Fruit fly (Drosophila melanogaster) whole organism, prepupa: ENCODE measurements around the gene Nprl3.

Experiments
- CG10631 ChIP-seq: fragments of 200-800 bp; sonication (Bioruptor generic); optimal IDR thresholded peaks from 2 replicates; lab custom pipeline; 2016; ENCODE audit warnings: missing biosample characterization, missing genetic modification characterization
- CG10669 ChIP-seq: fragments of 200-800 bp; sonication (Bioruptor generic); optimal IDR thresholded peaks from 3 replicates; lab custom pipeline; 2018; ENCODE audit warnings: missing biosample characterization, mild to moderate bottlenecking, missing genetic modification characterization, moderate library complexity
- CG11294 ChIP-seq: fragments of 200-800 bp; sonication (Bioruptor generic); IDR thresholded peaks from 2 replicates; pipeline ENCODE4 v1.3.6; 2022; ENCODE audit warnings: missing biosample characterization, missing genetic modification characterization
- CG11762 ChIP-seq: fragments of 200-800 bp; sonication (Bioruptor generic); optimal IDR thresholded peaks from 3 replicates; lab custom pipeline; 2016; ENCODE audit warnings: missing biosample characterization, missing genetic modification characterization; ENCODE audit not compliant: insufficient read depth
- CG15336 ChIP-seq: fragments of 200-800 bp; sonication (Bioruptor generic); IDR thresholded peaks from 2 replicates; pipeline ENCODE4 v1.3.6; 2022; ENCODE audit warnings: missing biosample characterization, missing genetic modification characterization
- CG1621 ChIP-seq: fragments of 200-800 bp; sonication (Bioruptor generic); optimal IDR thresholded peaks from 3 replicates; lab custom pipeline; 2018; ENCODE audit warnings: missing biosample characterization, mild to moderate bottlenecking, missing genetic modification characterization
- CG16779 ChIP-seq: fragments of 200-800 bp; sonication (Bioruptor generic); optimal IDR thresholded peaks from 3 replicates; lab custom pipeline; 2017; ENCODE audit warnings: missing biosample characterization, mild to moderate bottlenecking, missing genetic modification characterization
- CG31627 ChIP-seq: fragments of 200-800 bp; sonication (Bioruptor generic); optimal IDR thresholded peaks from 3 replicates; lab custom pipeline; 2016; ENCODE audit warnings: missing biosample characterization, missing genetic modification characterization
- CG32006 ChIP-seq: fragments of 200-800 bp; sonication (Bioruptor generic); optimal IDR thresholded peaks from 3 replicates; lab custom pipeline; 2017; ENCODE audit warnings: missing biosample characterization, mild to moderate bottlenecking, missing genetic modification characterization
- CG34406 ChIP-seq: fragments of 200-800 bp; sonication (Bioruptor generic); optimal IDR thresholded peaks from 3 replicates; lab custom pipeline; 2016; ENCODE audit warnings: missing biosample characterization, missing genetic modification characterization
- CG3919 ChIP-seq: fragments of 200-800 bp; sonication (Bioruptor generic); optimal IDR thresholded peaks from 3 replicates; lab custom pipeline; 2016; ENCODE audit warnings: missing biosample characterization, missing genetic modification characterization
- CG4318 ChIP-seq: fragments of 200-800 bp; sonication (Bioruptor generic); optimal IDR thresholded peaks from 3 replicates; lab custom pipeline; 2017; ENCODE audit warnings: missing biosample characterization, mild to moderate bottlenecking, missing genetic modification characterization
- CG6163 ChIP-seq: fragments of 200-800 bp; sonication (Bioruptor generic); IDR thresholded peaks from 3 replicates; pipeline ENCODE4 v1.3.6; 2022; ENCODE audit warnings: missing biosample characterization, missing genetic modification characterization
- CG6276 ChIP-seq: fragments of 200-800 bp; sonication (Bioruptor generic); optimal IDR thresholded peaks from 2 replicates; lab custom pipeline; 2017; ENCODE audit warnings: missing biosample characterization, mild to moderate bottlenecking, missing genetic modification characterization
- CG6808 ChIP-seq: fragments of 200-800 bp; sonication (Bioruptor generic); optimal IDR thresholded peaks from 3 replicates; lab custom pipeline; 2017; ENCODE audit warnings: missing biosample characterization, missing genetic modification characterization, mild to moderate bottlenecking, moderate library complexity, missing genetic modification reagents
- CG6854 ChIP-seq: fragments of 200-800 bp; sonication (Bioruptor generic); optimal IDR thresholded peaks from 2 replicates; lab custom pipeline; 2017; ENCODE audit warnings: missing biosample characterization, mild to moderate bottlenecking, missing genetic modification characterization
- CG7368 ChIP-seq: fragments of 200-800 bp; sonication (Bioruptor generic); optimal IDR thresholded peaks from 3 replicates; lab custom pipeline; 2016; ENCODE audit warnings: missing biosample characterization, missing genetic modification characterization
- CG8319 ChIP-seq: fragments of 200-800 bp; sonication (Bioruptor generic); optimal IDR thresholded peaks from 3 replicates; lab custom pipeline; 2016; ENCODE audit warnings: missing biosample characterization, missing genetic modification characterization
- CG8632 ChIP-seq: fragments of 200-800 bp; sonication (Bioruptor generic); optimal IDR thresholded peaks from 3 replicates; lab custom pipeline; 2016; ENCODE audit warnings: missing biosample characterization, missing genetic modification characterization
- CG9139 ChIP-seq: fragments of 200-800 bp; sonication (Bioruptor generic); optimal IDR thresholded peaks from 3 replicates; lab custom pipeline; 2017; ENCODE audit warnings: missing biosample characterization, mild to moderate bottlenecking, missing genetic modification characterization
- Eip75B ChIP-seq: fragments of 200-800 bp; sonication (Bioruptor generic); optimal IDR thresholded peaks from 3 replicates; lab custom pipeline; 2016; ENCODE audit warnings: missing biosample characterization, missing genetic modification characterization
- Eip78C ChIP-seq: fragments of 200-800 bp; sonication (Bioruptor generic); peaks from one replicate; lab custom pipeline; 2016; ENCODE audit warnings: missing biosample characterization, missing genetic modification characterization
- Eip93F ChIP-seq: fragments of 200-800 bp; sonication (Bioruptor generic); optimal IDR thresholded peaks from 2 replicates; lab custom pipeline; 2016; ENCODE audit warnings: missing biosample characterization, mild to moderate bottlenecking, missing genetic modification characterization
- Hr38 ChIP-seq: sonication (Bioruptor generic); optimal IDR thresholded peaks from 2 replicates; lab custom pipeline; 2016; ENCODE audit warnings: missing biosample characterization, missing genetic modification characterization
- Hr39 ChIP-seq: fragments of 200-800 bp; sonication (Bioruptor generic); optimal IDR thresholded peaks from 2 replicates; lab custom pipeline; 2016; ENCODE audit warnings: missing biosample characterization, missing genetic modification characterization
- Hr4 ChIP-seq: fragments of 200-800 bp; sonication (Bioruptor generic); optimal IDR thresholded peaks from 3 replicates; lab custom pipeline; 2016; ENCODE audit warnings: missing biosample characterization, missing genetic modification characterization
- Lpt ChIP-seq: fragments of 200-800 bp; sonication (Bioruptor generic); optimal IDR thresholded peaks from 3 replicates; lab custom pipeline; 2016; ENCODE audit warnings: missing biosample characterization, missing genetic modification characterization
- Met ChIP-seq: fragments of 200-800 bp; sonication (Bioruptor generic); optimal IDR thresholded peaks from 3 replicates; lab custom pipeline; 2016; ENCODE audit warnings: missing biosample characterization, missing genetic modification characterization
- OdsH ChIP-seq: fragments of 200-800 bp; sonication (Bioruptor generic); optimal IDR thresholded peaks from 3 replicates; lab custom pipeline; 2016; ENCODE audit warnings: missing biosample characterization, missing genetic modification characterization
- Smox ChIP-seq: fragments of 200-800 bp; sonication (Bioruptor generic); optimal IDR thresholded peaks from 3 replicates; lab custom pipeline; 2016; ENCODE audit warnings: missing biosample characterization, missing genetic modification characterization
- Sox14 ChIP-seq: fragments of 200-800 bp; sonication (Bioruptor generic); optimal IDR thresholded peaks from 3 replicates; lab custom pipeline; 2016; ENCODE audit warnings: missing biosample characterization, missing genetic modification characterization
- Sox15 ChIP-seq: fragments of 200-800 bp; sonication (Bioruptor generic); optimal IDR thresholded peaks from 3 replicates; lab custom pipeline; 2016; ENCODE audit warnings: missing biosample characterization, missing genetic modification characterization
- achi ChIP-seq: fragments of 200-800 bp; sonication (Bioruptor generic); optimal IDR thresholded peaks from 3 replicates; lab custom pipeline; 2016; ENCODE audit warnings: missing biosample characterization, missing genetic modification characterization
- acj6 ChIP-seq: fragments of 200-800 bp; sonication (Bioruptor generic); optimal IDR thresholded peaks from 3 replicates; lab custom pipeline; 2016; ENCODE audit warnings: missing biosample characterization, missing genetic modification characterization
- cyc ChIP-seq: fragments of 200-800 bp; sonication (Bioruptor generic); optimal IDR thresholded peaks from 3 replicates; lab custom pipeline; 2016; ENCODE audit warnings: missing biosample characterization, missing genetic modification characterization
- fd59A ChIP-seq: fragments of 200-800 bp; sonication (Bioruptor generic); optimal IDR thresholded peaks from 2 replicates; lab custom pipeline; 2017; ENCODE audit warnings: missing biosample characterization, mild to moderate bottlenecking, missing genetic modification characterization, missing genetic modification reagents
- fkh ChIP-seq: fragments of 200-800 bp; sonication (Bioruptor generic); optimal IDR thresholded peaks from 3 replicates; lab custom pipeline; 2017; ENCODE audit warnings: missing biosample characterization, mild to moderate bottlenecking, missing genetic modification characterization, moderate library complexity
- lz ChIP-seq: fragments of 200-800 bp; sonication (Bioruptor generic); optimal IDR thresholded peaks from 3 replicates; lab custom pipeline; 2016; ENCODE audit warnings: missing biosample characterization, missing genetic modification characterization
- net ChIP-seq: fragments of 200-800 bp; sonication (Bioruptor generic); optimal IDR thresholded peaks from 3 replicates; lab custom pipeline; 2016; ENCODE audit warnings: missing biosample characterization, missing genetic modification characterization
- pdm3 ChIP-seq: fragments of 200-800 bp; sonication (Bioruptor generic); optimal IDR thresholded peaks from 3 replicates; lab custom pipeline; 2016; ENCODE audit warnings: missing biosample characterization, missing genetic modification characterization
- salr ChIP-seq, 2 experiments: fragments of 200-800 bp; sonication (Bioruptor generic); optimal IDR thresholded peaks; 3 replicates each; lab custom pipeline; 2016 to 2018; ENCODE audit warnings: missing biosample characterization in 2 of 2, missing genetic modification characterization in 2 of 2, mild to moderate bottlenecking in 1 of 2
- spab ChIP-seq: fragments of 200-800 bp; sonication (Bioruptor generic); optimal IDR thresholded peaks from 2 replicates; lab custom pipeline; 2017; ENCODE audit warnings: missing biosample characterization, mild to moderate bottlenecking, missing genetic modification characterization, missing genetic modification reagents
- ss ChIP-seq, 2 experiments: fragments of 200-800 bp; sonication (Bioruptor generic); optimal IDR thresholded peaks; 2 replicates in 1 of 2; 3 replicates in 1 of 2; lab custom pipeline; 2017 to 2018; ENCODE audit warnings: mild to moderate bottlenecking in 2 of 2, missing biosample characterization in 2 of 2, missing genetic modification characterization in 2 of 2, moderate library complexity in 1 of 2
- svp ChIP-seq: fragments of 200-800 bp; sonication (Bioruptor generic); peaks from one replicate; lab custom pipeline; 2016; ENCODE audit warnings: missing biosample characterization, missing genetic modification characterization
- topi ChIP-seq: fragments of 200-800 bp; sonication (Bioruptor generic); optimal IDR thresholded peaks from 3 replicates; lab custom pipeline; 2016; ENCODE audit warnings: missing biosample characterization, missing genetic modification characterization
- vri ChIP-seq: fragments of 200-800 bp; sonication (Bioruptor generic); optimal IDR thresholded peaks from 3 replicates; lab custom pipeline; 2016; ENCODE audit warnings: missing biosample characterization, mild to moderate bottlenecking, missing genetic modification characterization

Nprl3 gene

dm6 chr3L:14050944-14051548 is 49.4 kb upstream of the Nprl3 start, which contains the start of gene CG6833 (continued):
- TF ChIP-seq Hr39: peak; percentile 85
- TF ChIP-seq CG16779: no peak
- TF ChIP-seq vri (GFP tag; lab: Kevin White, UChicago): no peak
- peak; percentile 83 for TF ChIP-seq CG3919 (GFP tag; lab: Kevin White, UChicago)
- peak; percentile 60 for TF ChIP-seq CG10631 (GFP tag; lab: Kevin White, UChicago)
- TF ChIP-seq Eip75B (GFP tag; lab: Kevin White, UChicago): peak; percentile 45
- TF ChIP-seq achi (GFP tag; lab: Kevin White, UChicago): peak; percentile 56
- peak; percentile 32 for TF ChIP-seq CG11762 (GFP tag; lab: Kevin White, UChicago)
- peak; percentile 17 for TF ChIP-seq CG34406 (GFP tag; lab: Kevin White, UChicago)
- TF ChIP-seq Hr4 (GFP tag; lab: Kevin White, UChicago): peak; percentile 73
- TF ChIP-seq CG15336 (GFP tag; lab: Robert Waterston, UW): peak; percentile 28; the same call in 1 of the 2 replicates
- TF ChIP-seq spab (GFP tag; lab: Kevin White, UChicago): no peak
- no peak for TF ChIP-seq CG9139 (GFP tag; lab: Kevin White, UChicago)
- no peak for TF ChIP-seq CG6276
- peak; percentile 40 for TF ChIP-seq CG4318 (GFP tag; lab: Kevin White, UChicago)
- TF ChIP-seq Hr38 (GFP tag; lab: Kevin White, UChicago): no peak

DNA sequence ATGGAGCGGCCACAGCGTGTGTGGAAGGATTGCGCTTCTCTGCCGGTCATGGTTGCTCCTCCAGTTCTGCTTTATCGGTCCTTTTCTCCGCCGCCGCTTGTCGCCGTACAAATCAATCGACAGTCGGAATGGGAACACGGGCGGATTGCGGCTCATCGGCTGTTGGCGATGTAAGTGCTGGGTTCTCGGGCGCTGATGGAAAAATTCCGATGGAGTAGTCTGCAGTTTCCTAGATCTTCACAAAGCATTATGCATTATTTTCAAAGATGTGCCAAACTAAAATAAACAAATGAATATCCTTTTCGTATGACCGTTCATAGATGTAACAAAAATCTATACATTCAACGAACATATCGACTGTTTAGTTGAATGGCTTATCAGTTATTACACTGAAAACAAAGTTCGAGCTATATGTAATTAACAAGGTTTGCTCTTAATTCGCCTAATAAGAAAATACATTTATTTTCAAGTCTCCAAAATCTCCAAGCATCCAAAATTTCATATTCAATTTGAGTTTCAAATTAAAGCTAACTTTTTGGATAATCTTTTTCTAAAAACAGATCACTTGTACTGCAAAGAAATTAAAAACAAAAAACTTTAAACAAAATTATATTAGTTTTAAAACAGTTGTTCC is 48.1 kb upstream of the Nprl3 start, which contains the start of gene Neurl4:
TSS of gene Neurl4 (minus strand) at position 273 of the 634 bp plus-strand sequence.
- TF ChIP-seq achi (GFP tag; lab: Kevin White, UChicago) (no peak), CG8632 (GFP tag; lab: Kevin White, UChicago) (peak; percentile 77), pdm3 (GFP tag; lab: Kevin White, UChicago) (no peak), CG11294 (no peak; the same call in 1 of the 2 replicates), salr (GFP tag; optimal IDR thresholded peaks at IDR 0.05; lab: Kevin White, UChicago) (peak in 1 of 2 experiments; percentile 59), CG7368 (GFP tag; lab: Kevin White, UChicago) (peak; percentile 56), CG10669 (GFP tag; lab: Kevin White, UChicago) (no peak), CG6808 (GFP tag; lab: Kevin White, UChicago) (no peak), topi (GFP tag; lab: Kevin White, UChicago) (no peak), CG6276 (no peak), Eip93F (GFP tag; lab: Kevin White, UChicago) (no peak), CG31627 (GFP tag; lab: Kevin White, UChicago) (peak; percentile 87), CG32006 (GFP tag; lab: Kevin White, UChicago) (no peak), CG9139 (GFP tag; lab: Kevin White, UChicago) (no peak), CG6163 (peak; percentile 87), ss (GFP tag; optimal IDR thresholded peaks at IDR 0.05; lab: Kevin White, UChicago) (no peak), Eip75B (GFP tag; lab: Kevin White, UChicago) (no peak), fd59A (GFP tag; lab: Kevin White, UChicago) (peak; percentile 48), fkh (no peak), vri (GFP tag; lab: Kevin White, UChicago) (no peak), CG6854 (GFP tag; lab: Kevin White, UChicago) (no peak), CG1621 (tag; lab: Kevin White, UChicago) (peak; percentile 50), CG3919 (GFP tag; lab: Kevin White, UChicago) (no peak), CG10631 (GFP tag; lab: Kevin White, UChicago) (no peak), Eip78C (peak; percentile 93), Sox14 (GFP tag; lab: Kevin White, UChicago) (no peak), CG11762 (GFP tag; lab: Kevin White, UChicago) (peak; percentile 50), Lpt (no peak), CG34406 (GFP tag; lab: Kevin White, UChicago) (peak; percentile 78), Sox15 (GFP tag; lab: Kevin White, UChicago) (peak; percentile 66), CG8319 (GFP tag; lab: Kevin White, UChicago) (no peak), svp (GFP tag; lab: Kevin White, UChicago) (no peak), Hr4 (GFP tag; lab: Kevin White, UChicago) (no peak), Hr38 (GFP tag; lab: Kevin White, UChicago) (no peak), cyc (GFP tag; lab: Kevin White, UChicago) (no peak), Smox (GFP tag; lab: Kevin White, UChicago) (no peak), OdsH (GFP tag; lab: Kevin White, UChicago) (no peak), net (GFP tag; lab: Kevin White, UChicago) (no peak), spab (GFP tag; lab: Kevin White, UChicago) (no peak), CG15336 (GFP tag; lab: Robert Waterston, UW) (peak; percentile 80), lz (GFP tag; lab: Kevin White, UChicago) (no peak), acj6 (GFP tag; lab: Kevin White, UChicago) (no peak), CG4318 (GFP tag; lab: Kevin White, UChicago) (no peak), Met (GFP tag; lab: Kevin White, UChicago) (no peak)
